Fruit fly (Drosophila melanogaster): ENCODE data around the gene FoxK.

dm6 chr3L:11084557-11085231 lies 35.9 kb downstream of the FoxK start:
- TF ChIP-seq CG7368 (GFP tag; optimal IDR thresholded peaks at IDR 0.05) (peak; percentile 96), Sox15 (GFP tag; optimal IDR thresholded peaks at IDR 0.05) (peak; percentile 80), CG16779 (tag; optimal IDR thresholded peaks at IDR 0.05) (peak; percentile 95), Hr38 (GFP tag; optimal IDR thresholded peaks at IDR 0.05) (peak; percentile 93), CG8119 (GFP tag; IDR thresholded peaks at IDR 0.05) (peak; percentile 100), Blimp-1 (GFP tag; optimal IDR thresholded peaks at IDR 0.05) (peak; percentile 68), Eip93F (GFP tag; optimal IDR thresholded peaks at IDR 0.05) (no peak), lz (GFP tag; optimal IDR thresholded peaks at IDR 0.05) (peak; percentile 88), fkh (GFP tag; optimal IDR thresholded peaks at IDR 0.05) (peak; percentile 95), CG6163 (GFP tag; IDR thresholded peaks at IDR 0.05) (peak; percentile 99), Sox102F (GFP tag; optimal IDR thresholded peaks at IDR 0.05) (peak; percentile 87), CG11294 (GFP tag; IDR thresholded peaks at IDR 0.05) (peak; percentile 99), CG6854 (GFP tag; optimal IDR thresholded peaks at IDR 0.05) (peak; percentile 66), Met (GFP tag; optimal IDR thresholded peaks at IDR 0.05) (no peak)
